Fruit fly (Drosophila melanogaster) whole organism, embryonic: ENCODE data around the gene PIG-S.

Source experiments
- Atf6 ChIP-seq: fragments of 200-800 bp; sonication (Bioruptor generic); IDR thresholded peaks from 2 replicates; pipeline ENCODE4 v1.3.6; 2022; ENCODE audit warnings: missing biosample characterization, missing genetic modification characterization
- CG10267 ChIP-seq: fragments of 200-800 bp; sonication (Bioruptor generic); optimal IDR thresholded peaks from 2 replicates; lab custom pipeline; 2018; ENCODE audit warnings: missing biosample characterization, mild to moderate bottlenecking, missing genetic modification characterization, moderate library complexity
- CG10366 ChIP-seq: fragments of 200-800 bp; sonication (Bioruptor generic); IDR thresholded peaks from 2 replicates; pipeline ENCODE4 v1.3.6; 2022; ENCODE audit warnings: missing biosample characterization, missing genetic modification characterization
- CG10979 ChIP-seq: fragments of 200-800 bp; sonication (Bioruptor generic); optimal IDR thresholded peaks from 2 replicates; lab custom pipeline; 2018; ENCODE audit warnings: missing biosample characterization, mild to moderate bottlenecking, missing genetic modification characterization, moderate library complexity
- CG13424 ChIP-seq: fragments of 200-800 bp; sonication (Bioruptor generic); optimal IDR thresholded peaks from 2 replicates; lab custom pipeline; 2019; ENCODE audit warnings: missing biosample characterization, mild to moderate bottlenecking, missing genetic modification characterization, moderate library complexity
- CG17186 ChIP-seq: fragments of 200-800 bp; sonication (Bioruptor generic); optimal IDR thresholded peaks from 3 replicates; lab custom pipeline; 2017; ENCODE audit warnings: missing biosample characterization, missing genetic modification reagents, missing genetic modification characterization
- CG17328 ChIP-seq: fragments of 200-800 bp; sonication (Bioruptor generic); IDR thresholded peaks from 2 replicates; pipeline ENCODE4 v1.3.6; 2022; ENCODE audit warnings: missing biosample characterization, missing genetic modification characterization
- CG17385 ChIP-seq: fragments of 200-800 bp; sonication (Bioruptor generic); optimal IDR thresholded peaks from 3 replicates; lab custom pipeline; 2018; ENCODE audit warnings: missing biosample characterization, mild to moderate bottlenecking, missing genetic modification characterization
- CG2202 ChIP-seq: fragments of 200-800 bp; sonication (Bioruptor generic); optimal IDR thresholded peaks from 2 replicates; lab custom pipeline; 2018; ENCODE audit warnings: missing biosample characterization, mild to moderate bottlenecking, missing genetic modification characterization
- CG3281 ChIP-seq: fragments of 200-800 bp; sonication (Bioruptor generic); optimal IDR thresholded peaks from 3 replicates; lab custom pipeline; 2017; ENCODE audit warnings: missing biosample characterization, mild to moderate bottlenecking, missing genetic modification characterization
- CG34376 ChIP-seq: fragments of 200-800 bp; sonication (Bioruptor generic); optimal IDR thresholded peaks from 2 replicates; lab custom pipeline; 2018; ENCODE audit warnings: missing biosample characterization, mild to moderate bottlenecking, missing genetic modification characterization
- CG3847 ChIP-seq: fragments of 200-800 bp; sonication (Bioruptor generic); IDR thresholded peaks from 2 replicates; pipeline ENCODE4 v1.3.6; 2022; ENCODE audit warnings: missing biosample characterization, missing genetic modification characterization
- CG6813 ChIP-seq: fragments of 200-800 bp; sonication (Bioruptor generic); optimal IDR thresholded peaks from 2 replicates; lab custom pipeline; 2017; ENCODE audit warnings: missing biosample characterization, missing genetic modification characterization, mild to moderate bottlenecking, moderate library complexity, missing genetic modification reagents
- CG8290 ChIP-seq, 3 experiments: fragments of 200-800 bp; sonication (Bioruptor generic); optimal IDR thresholded peaks; 2 replicates each; lab custom pipeline; 2016 to 2019; ENCODE audit warnings: missing biosample characterization in 3 of 3, missing genetic modification characterization in 3 of 3, mild to moderate bottlenecking in 2 of 3, moderate library complexity in 1 of 3
- CG8924 ChIP-seq: fragments of 200-800 bp; optimal IDR thresholded peaks from 3 replicates; lab custom pipeline; 2019; ENCODE audit warnings: missing biosample characterization, mild to moderate bottlenecking, missing genetic modification characterization, moderate library complexity
- Chrac-16 ChIP-seq: fragments of 200-800 bp; sonication (Bioruptor generic); optimal IDR thresholded peaks from 3 replicates; lab custom pipeline; 2016; ENCODE audit warnings: missing biosample characterization, missing genetic modification characterization
- Dbx ChIP-seq: fragments of 200-800 bp; sonication (Bioruptor generic); IDR thresholded peaks from 3 replicates; pipeline ENCODE4 v1.3.6; 2022; ENCODE audit warnings: missing biosample characterization, missing genetic modification characterization
- Hey ChIP-seq: fragments of 200-800 bp; sonication (Bioruptor generic); optimal IDR thresholded peaks from 3 replicates; lab custom pipeline; 2018; ENCODE audit warnings: missing biosample characterization, mild to moderate bottlenecking, missing genetic modification characterization
- Hmr ChIP-seq: fragments of 200-800 bp; sonication (Bioruptor generic); optimal IDR thresholded peaks from 3 replicates; lab custom pipeline; 2017; ENCODE audit warnings: mild to moderate bottlenecking, missing biosample characterization, missing genetic modification reagents, missing genetic modification characterization
- Med ChIP-seq: fragments of 200-800 bp; sonication (Bioruptor generic); peaks from one replicate; lab custom pipeline; 2016; ENCODE audit warnings: missing biosample characterization, missing genetic modification characterization, mild to moderate bottlenecking, inconsistent platforms, moderate library complexity
- ab ChIP-seq: fragments of 200-800 bp; sonication (Bioruptor generic); optimal IDR thresholded peaks from 2 replicates; lab custom pipeline; 2016; ENCODE audit warnings: missing biosample characterization, missing genetic modification characterization
- bowl ChIP-seq: fragments of 200-800 bp; sonication (Bioruptor generic); IDR thresholded peaks from 2 replicates; pipeline ENCODE4 v1.3.6; 2022; ENCODE audit warnings: missing biosample characterization, missing genetic modification characterization
- fd3F ChIP-seq: fragments of 200-800 bp; sonication (Bioruptor generic); optimal IDR thresholded peaks from 2 replicates; lab custom pipeline; 2018; ENCODE audit warnings: missing biosample characterization, mild to moderate bottlenecking, missing genetic modification characterization, moderate library complexity
- ind ChIP-seq: fragments of 200-800 bp; sonication (Bioruptor generic); optimal IDR thresholded peaks from 3 replicates; lab custom pipeline; 2016; ENCODE audit warnings: missing biosample characterization, missing genetic modification characterization
- nmo ChIP-seq: fragments of 200-800 bp; sonication (Bioruptor generic); optimal IDR thresholded peaks from 2 replicates; lab custom pipeline; 2018; ENCODE audit warnings: missing biosample characterization, mild to moderate bottlenecking, missing genetic modification characterization, moderate library complexity
- schlank ChIP-seq: fragments of 200-800 bp; sonication (Bioruptor generic); optimal IDR thresholded peaks from 2 replicates; lab custom pipeline; 2018; ENCODE audit warnings: missing biosample characterization, mild to moderate bottlenecking, missing genetic modification characterization
- sens ChIP-seq: fragments of 200-800 bp; sonication (Bioruptor generic); peaks from one replicate; lab custom pipeline; 2016; ENCODE audit warnings: missing biosample characterization, missing genetic modification characterization
- tap ChIP-seq: fragments of 200-800 bp; optimal IDR thresholded peaks from 3 replicates; lab custom pipeline; 2019; ENCODE audit warnings: missing biosample characterization, mild to moderate bottlenecking, missing genetic modification characterization, moderate library complexity

The PIG-S gene

dm6 chr3R:24864719-24865400, 52.8 kb downstream of the PIG-S start, which contains the start of the genes Srg1 and Elal (continued):
- TF ChIP-seq CG10979 (tag; lab: Kevin White, UChicago) (peak; percentile 5), CG10267 (tag; lab: Kevin White, UChicago) (peak; percentile 32), ind (peak; percentile 12), nmo (GFP tag; lab: Kevin White, UChicago) (peak; percentile 41), CG34376 (GFP tag; lab: Kevin White, UChicago) (peak; percentile 62), CG17186 (GFP tag; lab: Kevin White, UChicago) (no peak), CG3847 (GFP tag; lab: Robert Waterston, UW) (peak; percentile 31; the same call in 1 of the 2 replicates), CG2202 (tag; lab: Kevin White, UChicago) (no peak), CG6813 (GFP tag; lab: Kevin White, UChicago) (no peak), tap (tag; lab: Kevin White, UChicago) (no peak), fd3F (GFP tag; lab: Kevin White, UChicago) (no peak), Hmr (peak; percentile 14), CG3281 (GFP tag; lab: Kevin White, UChicago) (peak; percentile 19), schlank (tag; lab: Kevin White, UChicago) (no peak), CG8290 (GFP tag; optimal IDR thresholded peaks at IDR 0.05; lab: Kevin White, UChicago) (no peak), CG8290 (tag; optimal IDR thresholded peaks at IDR 0.05; lab: Kevin White, UChicago) (no peak), CG8924 (tag; lab: Kevin White, UChicago) (peak; percentile 35), ab (GFP tag; lab: Kevin White, UChicago) (no peak), sens (peak; percentile 88), Atf6 (GFP tag; lab: Robert Waterston, UW) (peak; percentile 11; the same call in 1 of the 2 replicates), CG13424 (tag; lab: Kevin White, UChicago) (peak; percentile 10), CG17328 (GFP tag; lab: Robert Waterston, UW) (0 out of 2 replicates have a peak, but pooled peaks have one; percentile 17), Dbx (GFP tag; lab: Robert Waterston, UW) (0 out of 3 replicates have a peak, but pooled peaks have one; percentile 19), Chrac-16 (GFP tag; lab: Kevin White, UChicago) (peak; percentile 4), CG17385 (GFP tag; lab: Kevin White, UChicago) (peak; percentile 0), Med (GFP tag; lab: Kevin White, UChicago) (peak; percentile 63), CG10366 (GFP tag; lab: Robert Waterston, UW) (peak; percentile 26; the same call in 1 of the 2 replicates)
- TF ChIP-seq, all 482 proteins: peak for 63

DNA sequence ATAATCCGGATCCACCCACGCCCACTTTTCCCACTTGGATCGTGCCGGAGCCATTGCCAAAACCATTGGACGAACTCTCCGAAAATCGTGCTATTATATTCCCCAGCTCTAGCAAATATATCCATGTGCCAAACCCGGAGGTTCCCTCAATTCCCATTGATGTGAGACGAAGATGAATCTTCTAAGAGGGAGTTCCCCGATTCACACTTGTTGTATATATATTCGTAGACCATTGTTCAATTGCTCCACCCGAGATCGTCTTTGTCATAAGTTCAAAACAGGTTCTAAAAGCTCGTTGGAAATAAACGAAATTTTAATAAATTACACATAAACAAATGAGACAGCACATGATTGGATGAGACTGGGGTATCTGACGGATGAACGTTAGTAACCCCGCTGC, 53.8 kb downstream of the PIG-S start:
- TF ChIP-seq sens (peak; percentile 1), bowl (GFP tag; lab: Robert Waterston, UW) (no peak), Hey (tag; lab: Kevin White, UChicago) (no peak)
